Worm (Caenorhabditis elegans) whole organism, mixed stage, embryonic: ENCODE measurements around the gene F54B8.4.

ENCODE experiments used
- M03D4.4 ChIP-seq: sonication (generic microtip); optimal IDR thresholded peaks from 2 replicates; lab custom pipeline; 2017; ENCODE audit warnings: mild to moderate bottlenecking, missing genetic modification characterization, missing compliant biosample characterization
- bed-3 ChIP-seq: fragments of 200-800 bp; sonication (Bioruptor generic); optimal IDR thresholded peaks from 3 replicates; lab custom pipeline; 2018; ENCODE audit warnings: mild to moderate bottlenecking, missing genetic modification characterization, moderate library complexity, missing compliant biosample characterization
- blmp-1 ChIP-seq: fragments of 150-350 bp; optimal IDR thresholded peaks from 2 replicates; lab custom pipeline; 2014; ENCODE audit warnings: missing biosample characterization, missing genetic modification characterization
- ceh-39 ChIP-seq: fragments of 150-350 bp; optimal IDR thresholded peaks from 2 replicates; lab custom pipeline; 2014; ENCODE audit warnings: missing biosample characterization, missing genetic modification characterization
- ceh-43 ChIP-seq: fragments of 200-800 bp; sonication (Bioruptor generic); optimal IDR thresholded peaks from 2 replicates; lab custom pipeline; 2018; ENCODE audit warnings: mild to moderate bottlenecking, missing genetic modification characterization, moderate library complexity, missing compliant biosample characterization
- ceh-83 ChIP-seq: fragments of 200-800 bp; sonication (Bioruptor generic); optimal IDR thresholded peaks from 2 replicates; lab custom pipeline; 2018; ENCODE audit warnings: mild to moderate bottlenecking, missing genetic modification characterization, missing compliant biosample characterization
- ces-1 ChIP-seq: fragments of 150-350 bp; optimal IDR thresholded peaks from 2 replicates; lab custom pipeline; 2014; ENCODE audit warnings: missing biosample characterization, missing genetic modification reagents, missing genetic modification characterization
- cnd-1 ChIP-seq: fragments of 200-800 bp; sonication (Bioruptor generic); optimal IDR thresholded peaks from 2 replicates; lab custom pipeline; 2018; ENCODE audit warnings: mild to moderate bottlenecking, missing genetic modification characterization, missing compliant biosample characterization
- drap-1 ChIP-seq: fragments of 200-800 bp; sonication (Bioruptor generic); optimal IDR thresholded peaks from 3 replicates; lab custom pipeline; 2018; ENCODE audit warnings: mild to moderate bottlenecking, missing genetic modification characterization, missing compliant biosample characterization
- elt-3 ChIP-seq: fragments of 150-350 bp; optimal IDR thresholded peaks from 2 replicates; lab custom pipeline; 2014; ENCODE audit warnings: missing biosample characterization, missing genetic modification characterization
- flh-1 ChIP-seq: fragments of 200-800 bp; sonication (Bioruptor generic); optimal IDR thresholded peaks from 2 replicates; lab custom pipeline; 2018; ENCODE audit warnings: mild to moderate bottlenecking, missing genetic modification characterization, moderate library complexity, missing compliant biosample characterization
- ham-2 ChIP-seq: fragments of 200-800 bp; sonication (Bioruptor generic); optimal IDR thresholded peaks from 2 replicates; lab custom pipeline; 2018; ENCODE audit warnings: mild to moderate bottlenecking, missing genetic modification characterization, missing compliant biosample characterization
- hlh-1 ChIP-seq: fragments of 150-350 bp; optimal IDR thresholded peaks from 2 replicates; lab custom pipeline; 2014; ENCODE audit warnings: missing biosample characterization, missing genetic modification reagents, missing genetic modification characterization
- lin-13 ChIP-seq: fragments of 150-350 bp; optimal IDR thresholded peaks from 2 replicates; lab custom pipeline; 2014; ENCODE audit warnings: missing biosample characterization, missing genetic modification characterization
- lin-32 ChIP-seq: fragments of 200-800 bp; sonication (Bioruptor generic); optimal IDR thresholded peaks from 2 replicates; lab custom pipeline; 2018; ENCODE audit warnings: mild to moderate bottlenecking, missing genetic modification characterization, missing compliant biosample characterization
- lsy-2 ChIP-seq: fragments of 150-350 bp; optimal IDR thresholded peaks from 2 replicates; lab custom pipeline; 2014; ENCODE audit warnings: missing biosample characterization, missing genetic modification characterization
- mab-5 ChIP-seq: fragments of 150-350 bp; optimal IDR thresholded peaks from 2 replicates; lab custom pipeline; 2014; ENCODE audit warnings: missing biosample characterization, missing genetic modification characterization
- mep-1 ChIP-seq: fragments of 150-350 bp; optimal IDR thresholded peaks from 2 replicates; lab custom pipeline; 2017; ENCODE audit warnings: missing biosample characterization, missing genetic modification reagents, missing genetic modification characterization, inconsistent platforms
- mls-2 ChIP-seq: sonication (generic microtip); optimal IDR thresholded peaks from 2 replicates; lab custom pipeline; 2016; ENCODE audit warnings: mild to moderate bottlenecking, missing genetic modification characterization, moderate library complexity, missing compliant biosample characterization
- nhr-2 ChIP-seq: fragments of 150-350 bp; optimal IDR thresholded peaks from 2 replicates; lab custom pipeline; 2014; ENCODE audit warnings: missing biosample characterization, missing genetic modification characterization
- nhr-237 ChIP-seq: fragments of 150-350 bp; optimal IDR thresholded peaks from 2 replicates; lab custom pipeline; 2014; ENCODE audit warnings: missing biosample characterization, missing genetic modification characterization
- nhr-28 ChIP-seq: fragments of 150-350 bp; optimal IDR thresholded peaks from 2 replicates; lab custom pipeline; 2014; ENCODE audit warnings: missing biosample characterization, missing genetic modification characterization
- pha-4 ChIP-seq: fragments of 150-350 bp; optimal IDR thresholded peaks from 2 replicates; lab custom pipeline; 2018; ENCODE audit warnings: missing biosample characterization, missing genetic modification reagents, missing genetic modification characterization
- sem-2 ChIP-seq: fragments of 200-800 bp; sonication (Bioruptor generic); optimal IDR thresholded peaks from 2 replicates; lab custom pipeline; 2018; ENCODE audit warnings: mild to moderate bottlenecking, missing genetic modification characterization, missing compliant biosample characterization
- snpc-4 ChIP-seq: fragments of 150-350 bp; optimal IDR thresholded peaks from 2 replicates; lab custom pipeline; 2014; ENCODE audit warnings: missing biosample characterization, missing genetic modification characterization
- sptf-1 ChIP-seq: sonication (generic microtip); optimal IDR thresholded peaks from 2 replicates; lab custom pipeline; 2017; ENCODE audit warnings: mild to moderate bottlenecking, missing genetic modification characterization, moderate library complexity, missing compliant biosample characterization
- tbx-8 ChIP-seq: fragments of 200-800 bp; sonication (Bioruptor generic); optimal IDR thresholded peaks from 2 replicates; lab custom pipeline; 2018; ENCODE audit warnings: mild to moderate bottlenecking, missing genetic modification characterization, moderate library complexity, missing compliant biosample characterization
- unc-120 ChIP-seq: sonication (generic microtip); optimal IDR thresholded peaks from 2 replicates; lab custom pipeline; 2017; ENCODE audit warnings: missing genetic modification characterization, missing compliant biosample characterization; ENCODE audit not compliant: poor library complexity, severe bottlenecking
- unc-39 ChIP-seq: fragments of 150-350 bp; optimal IDR thresholded peaks from 2 replicates; lab custom pipeline; 2014; ENCODE audit warnings: missing biosample characterization, missing genetic modification characterization
- unc-62 ChIP-seq: fragments of 150-350 bp; optimal IDR thresholded peaks from 2 replicates; lab custom pipeline; 2014; ENCODE audit warnings: missing biosample characterization, missing genetic modification reagents, missing genetic modification characterization
- zip-8 ChIP-seq: fragments of 150-350 bp; optimal IDR thresholded peaks from 2 replicates; lab custom pipeline; 2014; ENCODE audit warnings: missing biosample characterization, missing genetic modification characterization
- ztf-11 ChIP-seq: fragments of 150-350 bp; optimal IDR thresholded peaks from 2 replicates; lab custom pipeline; 2014; ENCODE audit warnings: missing biosample characterization, missing genetic modification characterization

F54B8.4 gene

DNA sequence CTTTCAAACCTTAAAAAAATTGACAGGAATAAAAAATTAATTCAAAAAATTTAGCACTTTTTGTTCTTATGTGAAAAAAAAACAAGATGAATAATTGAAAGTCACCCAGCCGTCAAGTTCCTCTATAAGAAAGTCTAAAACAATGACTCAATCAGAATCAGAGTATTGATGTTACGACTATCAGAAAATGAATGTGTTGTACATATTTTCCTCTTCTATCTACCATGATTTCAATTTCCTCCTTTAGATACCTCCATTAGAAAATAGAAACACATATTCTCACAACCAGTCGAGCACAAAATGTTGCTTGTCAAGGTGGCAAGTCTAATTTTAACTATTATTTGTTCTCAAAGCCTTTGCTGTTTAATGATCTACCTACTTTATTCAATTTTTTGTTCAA lies 3.8 kb downstream of the F54B8.4 start, which contains the start of gene srbc-48:
TSS of gene srbc-48 (plus strand) at position 301 of the 400 bp plus-strand sequence.
- TF ChIP-seq drap-1 (GFP tag; lab: Kevin White, UChicago) (no peak), hlh-1 (tag; lab: Kevin White, UChicago) (no peak), mab-5 (tag; lab: Kevin White, UChicago) (no peak), bed-3 (no peak), cnd-1 (no peak), unc-62 (GFP tag; lab: Kevin White, UChicago) (no peak), elt-3 (tag; lab: Kevin White, UChicago) (no peak), pha-4 (tag; lab: Kevin White, UChicago) (no peak), ceh-39 (no peak), sptf-1 (tag; lab: Kevin White, UChicago) (no peak), mls-2 (tag; lab: Kevin White, UChicago) (no peak), zip-8 (tag; lab: Kevin White, UChicago) (no peak), mep-1 (tag; lab: Kevin White, UChicago) (no peak)

DNA sequence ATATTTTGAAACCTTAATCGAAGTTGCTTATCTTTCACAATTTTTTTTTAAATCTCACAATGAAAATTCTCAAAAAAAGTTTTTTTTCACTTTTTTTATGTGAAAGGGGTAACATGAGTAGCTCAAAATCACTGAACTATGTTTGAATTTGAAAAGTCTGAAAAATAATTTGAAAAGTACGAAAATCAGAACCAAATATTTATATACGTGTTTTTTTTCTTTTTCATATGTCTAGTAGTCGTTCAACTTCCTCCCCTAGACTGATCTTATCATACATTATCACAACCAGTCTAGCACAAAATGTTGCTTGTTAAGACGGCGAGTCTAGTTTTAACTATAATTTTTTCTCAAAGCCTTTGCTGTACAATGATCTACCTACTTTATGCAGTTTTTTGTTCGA lies 5.2 kb downstream of the F54B8.4 start, which contains the start of gene srbc-49:
TSS of gene srbc-49 (plus strand) at position 301 of the 400 bp plus-strand sequence.
- TF ChIP-seq sem-2 (GFP tag; lab: Kevin White, UChicago) (no peak), snpc-4 (no peak)

DNA sequence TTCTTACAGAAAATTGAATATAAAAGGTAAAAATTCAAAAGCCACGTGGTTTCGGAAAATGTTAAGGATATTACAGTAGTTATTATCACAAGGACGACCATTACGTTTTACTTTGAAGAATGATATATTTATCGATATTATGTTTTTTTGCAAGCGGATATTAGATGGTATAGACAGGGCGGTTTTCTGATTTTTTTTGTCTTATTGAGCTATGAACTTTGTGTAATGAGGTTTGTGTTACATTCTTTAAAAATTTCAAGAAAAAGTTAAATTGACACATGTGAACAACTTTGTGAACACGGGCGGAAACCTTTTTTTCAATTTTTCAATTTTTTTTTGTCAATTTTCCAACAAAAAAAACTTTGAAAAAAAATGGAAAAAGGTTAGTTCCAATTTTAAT lies 8.7 kb downstream of the F54B8.4 start, which contains the start of gene srbc-50:
TSS of gene srbc-50 (minus strand) at position 101 of the 400 bp plus-strand sequence.
- TF ChIP-seq blmp-1 (tag; lab: Kevin White, UChicago) (no peak), pha-4 (tag; lab: Kevin White, UChicago) (no peak), cnd-1 (no peak), M03D4.4 (tag; lab: Kevin White, UChicago) (no peak), ceh-39 (no peak), lin-32 (GFP tag; lab: Kevin White, UChicago) (no peak), ces-1 (no peak), mls-2 (tag; lab: Kevin White, UChicago) (no peak), elt-3 (tag; lab: Kevin White, UChicago) (no peak), ham-2 (GFP tag; lab: Kevin White, UChicago) (no peak)

DNA sequence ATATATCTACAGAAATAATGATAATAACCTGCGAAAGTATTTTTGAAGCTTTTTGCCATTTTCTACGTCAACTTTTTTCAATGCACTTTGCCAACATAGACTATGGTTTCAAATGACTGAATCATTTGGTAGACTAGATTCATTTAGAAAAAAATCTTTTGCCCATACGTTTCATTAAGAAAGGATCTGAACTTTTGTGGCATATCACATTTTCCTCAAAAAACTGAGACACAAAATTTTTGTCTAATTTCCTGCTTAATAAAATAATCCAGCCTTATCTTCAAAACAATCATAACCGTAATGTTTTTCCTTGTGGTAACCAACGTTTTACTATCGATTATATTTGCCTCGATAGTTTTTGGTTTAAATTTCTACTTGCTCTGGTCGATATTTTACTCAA lies 9.9 kb downstream of the F54B8.4 start, which contains the start of gene srbc-51:
TSS of gene srbc-51 (plus strand) at position 301 of the 400 bp plus-strand sequence.
- TF ChIP-seq lin-32 (GFP tag; lab: Kevin White, UChicago) (no peak), lsy-2 (no peak), tbx-8 (no peak), nhr-28 (no peak), unc-120 (no peak), elt-3 (tag; lab: Kevin White, UChicago) (no peak), nhr-237 (no peak), bed-3 (no peak), ceh-43 (GFP tag; lab: Kevin White, UChicago) (no peak), nhr-2 (no peak), zip-8 (tag; lab: Kevin White, UChicago) (no peak), snpc-4 (no peak)

DNA sequence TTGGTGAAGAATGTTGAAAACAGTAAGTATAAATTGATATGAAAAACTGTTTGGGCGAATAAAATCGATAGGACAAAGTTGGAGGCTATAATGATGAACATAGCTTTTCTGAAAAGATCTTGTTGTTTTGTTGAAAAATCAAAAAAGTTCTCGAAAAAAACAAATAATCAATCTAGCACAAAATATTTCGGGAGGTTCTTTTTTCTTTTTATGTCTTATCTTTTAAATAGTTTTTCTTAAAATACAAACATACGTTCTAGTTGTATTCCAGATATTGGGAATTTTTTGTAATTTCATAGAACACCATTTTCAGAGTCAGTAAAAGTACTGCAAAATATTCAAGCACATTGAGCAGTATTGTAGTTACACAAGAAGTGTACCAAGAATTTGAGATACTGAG lies 13.7 kb downstream of the F54B8.4 start, which contains the start of gene srbc-55:
TSS of gene srbc-55 (minus strand) at position 101 of the 400 bp plus-strand sequence.
- TF ChIP-seq ceh-83 (GFP tag; lab: Kevin White, UChicago) (no peak), ceh-43 (GFP tag; lab: Kevin White, UChicago) (no peak), nhr-237 (no peak), ztf-11 (tag; lab: Kevin White, UChicago) (no peak), unc-39 (tag; lab: Kevin White, UChicago) (no peak), zip-8 (tag; lab: Kevin White, UChicago) (no peak), sem-2 (GFP tag; lab: Kevin White, UChicago) (no peak), blmp-1 (tag; lab: Kevin White, UChicago) (no peak), tbx-8 (no peak), sptf-1 (tag; lab: Kevin White, UChicago) (no peak), snpc-4 (no peak), lin-13 (tag; lab: Kevin White, UChicago) (no peak), elt-3 (tag; lab: Kevin White, UChicago) (no peak), flh-1 (GFP tag; lab: Kevin White, UChicago) (no peak)
